Fruit fly (Drosophila melanogaster) whole organism, wandering third instar larva: ENCODE measurements around the gene CG45428.
A peak's percentile ranks its signal among the peaks of the same experiment; 100 is the strongest.

ENCODE experiments used
- CG32264 ChIP-seq: fragments of 200-800 bp; sonication (Bioruptor generic); optimal IDR thresholded peaks from 2 replicates; lab custom pipeline; 2016; ENCODE audit warnings: missing biosample characterization, missing genetic modification characterization
- CG9705 ChIP-seq: fragments of 200-800 bp; sonication (Bioruptor generic); optimal IDR thresholded peaks from 2 replicates; lab custom pipeline; 2018; ENCODE audit warnings: missing biosample characterization, mild to moderate bottlenecking, missing genetic modification characterization
- CrebA ChIP-seq: fragments of 200-800 bp; sonication (Bioruptor generic); optimal IDR thresholded peaks from 2 replicates; lab custom pipeline; 2016; ENCODE audit warnings: missing biosample characterization, mild to moderate bottlenecking, missing genetic modification characterization, borderline replicate concordance
- Dfd ChIP-seq: fragments of >200 bp; optimal IDR thresholded peaks from 2 replicates; lab custom pipeline; 2017; ENCODE audit warnings: missing biosample characterization, missing genetic modification characterization
- Dif ChIP-seq: fragments of 200-275, 200-300 bp; sonication (Bioruptor generic); optimal IDR thresholded peaks from 2 replicates; lab custom pipeline; 2018; ENCODE audit warnings: missing biosample characterization, missing genetic modification characterization; ENCODE audit not compliant: partially characterized antibody
- GATAd ChIP-seq: sonication (Bioruptor generic); optimal IDR thresholded peaks from 2 replicates; lab custom pipeline; 2016; ENCODE audit warnings: missing biosample characterization, missing genetic modification characterization
- Hnf4 ChIP-seq: fragments of 200-800 bp; sonication (Bioruptor generic); optimal IDR thresholded peaks from 2 replicates; lab custom pipeline; 2016; ENCODE audit warnings: missing biosample characterization, mild to moderate bottlenecking, missing genetic modification characterization
- Hr78 ChIP-seq: fragments of >200 bp; optimal IDR thresholded peaks from 2 replicates; lab custom pipeline; 2017; ENCODE audit warnings: missing biosample characterization, missing genetic modification characterization
- Hr83 ChIP-seq: fragments of 200-300 bp; sonication (Bioruptor generic); optimal IDR thresholded peaks from 2 replicates; lab custom pipeline; 2016; ENCODE audit warnings: missing biosample characterization, mild to moderate bottlenecking, missing genetic modification characterization, moderate library complexity; ENCODE audit not compliant: poor library complexity, severe bottlenecking
- Jra ChIP-seq: sonication (Bioruptor generic); optimal IDR thresholded peaks from 2 replicates; lab custom pipeline; 2016; ENCODE audit warnings: missing biosample characterization, missing genetic modification characterization
- Mio ChIP-seq: sonication (Bioruptor generic); optimal IDR thresholded peaks from 2 replicates; lab custom pipeline; 2016; ENCODE audit warnings: missing biosample characterization, missing genetic modification characterization
- Myc ChIP-seq: fragments of >200 bp; optimal IDR thresholded peaks from 2 replicates; lab custom pipeline; 2017
- OdsH ChIP-seq: fragments of 200-800 bp; sonication (Bioruptor generic); optimal IDR thresholded peaks from 2 replicates; lab custom pipeline; 2016; ENCODE audit warnings: missing biosample characterization, mild to moderate bottlenecking, missing genetic modification characterization
- Rel ChIP-seq, 2 experiments: fragments of 200-800 bp; sonication (Bioruptor generic) in 1 of 2; optimal IDR thresholded peaks; 2 replicates in 1 of 2; 3 replicates in 1 of 2; lab custom pipeline; 2016 to 2019; ENCODE audit warnings: mild to moderate bottlenecking in 2 of 2, missing biosample characterization in 2 of 2, missing genetic modification characterization in 2 of 2, moderate library complexity in 1 of 2
- Vsx2 ChIP-seq: fragments of 200-300, 225-300 bp; sonication (Bioruptor generic); optimal IDR thresholded peaks from 2 replicates; lab custom pipeline; 2018; ENCODE audit warnings: missing biosample characterization, missing genetic modification characterization; ENCODE audit not compliant: partially characterized antibody
- brk ChIP-seq: fragments of 200-800 bp; sonication (Bioruptor generic); optimal IDR thresholded peaks from 2 replicates; lab custom pipeline; 2016; ENCODE audit warnings: missing biosample characterization, mild to moderate bottlenecking, missing genetic modification characterization
- dl ChIP-seq, 2 experiments: fragments of 175-275, 200-275 bp in 1 of 2; fragments of 200-275 bp in 1 of 2; sonication (Bioruptor generic); optimal IDR thresholded peaks; lab custom pipeline; 2018; ENCODE audit warnings: mild to moderate bottlenecking in 2 of 2, missing biosample characterization in 2 of 2, missing genetic modification characterization in 2 of 2, moderate library complexity in 2 of 2; ENCODE audit not compliant: partially characterized antibody in 2 of 2, insufficient read depth in 1 of 2
- dmrt93B ChIP-seq: fragments of 200-800 bp; sonication (Bioruptor generic); optimal IDR thresholded peaks from 2 replicates; lab custom pipeline; 2018; ENCODE audit warnings: missing biosample characterization, mild to moderate bottlenecking, missing genetic modification characterization
- dsf ChIP-seq: sonication (Bioruptor generic); optimal IDR thresholded peaks from 2 replicates; lab custom pipeline; 2016; ENCODE audit warnings: missing biosample characterization, missing genetic modification characterization, borderline replicate concordance
- ey ChIP-seq: fragments of 200-800 bp; sonication (Bioruptor generic); optimal IDR thresholded peaks from 2 replicates; lab custom pipeline; 2016; ENCODE audit warnings: missing biosample characterization, missing genetic modification characterization
- foxo ChIP-seq, 2 experiments: fragments of 200-800 bp; sonication (Bioruptor generic); optimal IDR thresholded peaks; 2 replicates in 1 of 2; 3 replicates in 1 of 2; lab custom pipeline; 2016 to 2017; ENCODE audit warnings: missing biosample characterization in 2 of 2, missing genetic modification characterization in 2 of 2
- fru ChIP-seq: fragments of 200-800 bp; sonication (Bioruptor generic); optimal IDR thresholded peaks from 3 replicates; lab custom pipeline; 2016; ENCODE audit warnings: missing biosample characterization, mild to moderate bottlenecking, missing genetic modification characterization
- h ChIP-seq: fragments of 200-800 bp; sonication (Bioruptor generic); optimal IDR thresholded peaks from 3 replicates; lab custom pipeline; 2016; ENCODE audit warnings: missing biosample characterization, mild to moderate bottlenecking, missing genetic modification characterization
- jim ChIP-seq: fragments of 175-275, 200-325 bp; sonication (Bioruptor generic); optimal IDR thresholded peaks from 2 replicates; lab custom pipeline; 2016; ENCODE audit warnings: missing biosample characterization, mild to moderate bottlenecking, missing genetic modification characterization
- lola ChIP-seq: fragments of >200 bp; optimal IDR thresholded peaks from 2 replicates; lab custom pipeline; 2017; ENCODE audit warnings: missing biosample characterization, missing genetic modification characterization
- psq ChIP-seq: fragments of 200-800 bp; sonication (Bioruptor generic); optimal IDR thresholded peaks from 3 replicates; lab custom pipeline; 2017; ENCODE audit warnings: missing biosample characterization, mild to moderate bottlenecking, missing genetic modification characterization, moderate library complexity
- rgr ChIP-seq: fragments of 200-800 bp; sonication (Bioruptor generic); optimal IDR thresholded peaks from 3 replicates; lab custom pipeline; 2016; ENCODE audit warnings: missing biosample characterization, mild to moderate bottlenecking, missing genetic modification characterization
- sage ChIP-seq: fragments of 200-800 bp; sonication (Bioruptor generic); optimal IDR thresholded peaks from 2 replicates; lab custom pipeline; 2016; ENCODE audit warnings: missing biosample characterization, mild to moderate bottlenecking, missing genetic modification characterization
- tai ChIP-seq: sonication (Bioruptor generic); optimal IDR thresholded peaks from 2 replicates; lab custom pipeline; 2016; ENCODE audit warnings: missing biosample characterization, missing genetic modification characterization
- woc ChIP-seq: sonication (Bioruptor generic); optimal IDR thresholded peaks from 2 replicates; lab custom pipeline; 2016; ENCODE audit warnings: missing biosample characterization, mild to moderate bottlenecking, missing genetic modification characterization

Gene CG45428

DNA sequence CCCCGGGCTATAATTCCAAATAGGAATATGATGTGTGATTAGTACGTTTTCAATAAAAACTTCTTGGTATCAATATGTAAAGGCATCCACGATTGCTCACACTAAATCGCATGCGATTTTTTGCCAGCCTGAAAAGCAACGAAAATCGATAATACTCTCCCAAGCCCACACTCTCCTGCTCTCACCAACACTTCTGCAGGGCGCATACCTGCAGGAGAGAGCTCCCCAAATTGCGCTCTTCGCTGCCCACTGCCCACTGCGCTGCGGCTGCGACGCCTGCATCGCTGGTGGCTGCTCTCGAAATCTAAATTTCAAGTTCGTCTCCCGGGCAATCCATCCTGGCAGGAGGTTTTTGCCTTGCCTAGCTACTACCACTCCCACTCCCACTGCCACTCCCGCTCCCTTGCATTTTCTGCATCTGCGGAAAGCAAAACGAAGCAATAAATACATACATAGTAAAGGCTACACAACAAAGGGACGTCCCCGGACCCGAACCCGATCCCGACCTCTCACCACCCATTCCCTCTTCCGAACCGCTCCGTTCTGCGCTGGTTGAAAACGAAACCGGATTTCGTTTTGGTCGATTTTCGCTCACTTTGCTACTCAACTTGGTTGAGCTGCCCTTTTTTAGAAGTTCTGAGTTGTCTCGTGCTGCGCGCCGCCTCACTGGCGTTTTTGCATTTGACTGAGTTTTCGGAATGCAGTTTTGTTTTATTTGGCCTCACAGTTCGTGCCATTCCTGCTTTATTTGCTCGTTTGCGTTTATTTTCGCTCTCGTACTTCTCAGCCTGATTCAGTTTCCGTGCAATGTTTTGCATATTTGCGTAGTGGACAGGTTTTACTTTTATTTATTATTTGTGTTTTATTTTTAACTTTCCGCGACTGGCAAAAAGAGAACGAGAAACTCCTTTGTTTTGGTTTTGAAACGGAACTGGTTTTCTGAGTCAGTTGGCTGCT lies 14.6 kb upstream of the CG45428 start (continued):
- TF ChIP-seq Rel (GFP tag; optimal IDR thresholded peaks at IDR 0.05; lab: Kevin White, UChicago): peak; percentile 91
- peak; percentile 95 for TF ChIP-seq Rel (tag; optimal IDR thresholded peaks at IDR 0.05; lab: Kevin White, UChicago)

DNA sequence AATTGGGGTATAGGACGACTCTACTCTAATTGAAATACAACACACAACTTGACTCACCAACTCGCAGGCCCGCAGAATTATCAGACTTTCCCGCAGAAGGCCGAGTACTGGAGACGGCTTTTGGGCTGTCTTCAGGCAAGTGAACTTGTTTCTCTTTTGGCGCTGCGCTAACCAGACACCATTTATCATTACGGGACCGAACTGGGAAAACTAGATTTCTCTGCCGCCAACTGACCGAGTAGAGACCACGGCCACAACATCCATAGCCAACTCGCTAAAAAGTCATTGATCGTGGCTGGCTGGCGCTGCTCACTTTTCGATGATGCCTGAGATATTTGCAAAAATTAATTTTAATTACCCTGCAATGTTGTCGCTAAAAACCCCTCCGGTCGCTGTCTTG lies 12.1 kb upstream of the CG45428 start:
- TF ChIP-seq CrebA (GFP tag; lab: Kevin White, UChicago) (no peak), dl (GFP tag; optimal IDR thresholded peaks at IDR 0.05; lab: Kevin White, UChicago; ENCODE audit: insufficient read depth in 1 of 2, partially characterized antibody in 2 of 2) (no peak), dmrt93B (GFP tag; lab: Kevin White, UChicago) (no peak), brk (GFP tag; lab: Kevin White, UChicago) (no peak), foxo (GFP tag; optimal IDR thresholded peaks at IDR 0.05; lab: Kevin White, UChicago) (no peak), Rel (GFP tag; optimal IDR thresholded peaks at IDR 0.05; lab: Kevin White, UChicago) (no peak), Rel (tag; optimal IDR thresholded peaks at IDR 0.05; lab: Kevin White, UChicago) (no peak), Mio (GFP tag; lab: Kevin White, UChicago) (no peak), psq (GFP tag; lab: Kevin White, UChicago) (no peak), Hr83 (GFP tag; lab: Kevin White, UChicago) (no peak), Hr78 (GFP tag; lab: Kevin White, UChicago) (no peak), lola (GFP tag; lab: Kevin White, UChicago) (no peak)
- TF ChIP-seq, all 38 proteins: peak for 0

DNA sequence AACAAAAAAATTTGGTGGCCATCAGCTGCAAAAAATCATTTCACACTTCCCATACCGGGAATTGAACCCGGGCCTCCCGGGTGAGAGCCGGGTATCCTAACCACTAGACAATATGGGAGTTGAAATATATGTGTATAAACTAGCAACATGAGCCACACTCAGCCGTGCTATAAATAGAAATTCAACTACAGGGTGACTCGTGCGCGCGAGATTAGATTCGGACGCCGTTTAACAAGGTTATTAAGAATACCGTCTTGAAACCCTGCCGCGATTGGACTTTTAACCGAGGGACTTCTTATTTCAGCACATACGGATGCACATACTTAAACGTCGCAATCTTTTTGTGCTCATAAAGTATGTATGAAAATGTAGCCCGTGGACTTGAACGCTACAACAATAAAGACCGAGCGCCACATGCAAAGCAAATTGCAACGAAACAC lies 10.8 kb upstream of the CG45428 start:
- TF ChIP-seq sage (GFP tag; lab: Kevin White, UChicago) (no peak), Rel (GFP tag; optimal IDR thresholded peaks at IDR 0.05; lab: Kevin White, UChicago) (no peak), Rel (tag; optimal IDR thresholded peaks at IDR 0.05; lab: Kevin White, UChicago) (peak; percentile 35), jim (GFP tag; lab: Kevin White, UChicago) (no peak), dmrt93B (GFP tag; lab: Kevin White, UChicago) (no peak), Dfd (GFP tag; lab: Kevin White, UChicago) (no peak), CrebA (GFP tag; lab: Kevin White, UChicago) (peak; percentile 78), GATAd (GFP tag; lab: Kevin White, UChicago) (no peak), tai (GFP tag; lab: Kevin White, UChicago) (no peak), Myc (lab: Kevin White, UChicago) (no peak), Vsx2 (GFP tag; lab: Kevin White, UChicago) (no peak), dl (GFP tag; optimal IDR thresholded peaks at IDR 0.05; lab: Kevin White, UChicago; ENCODE audit: insufficient read depth in 1 of 2, partially characterized antibody in 2 of 2) (no peak), rgr (GFP tag; lab: Kevin White, UChicago) (peak; percentile 17), OdsH (no peak), dsf (GFP tag; lab: Kevin White, UChicago) (no peak), Hnf4 (GFP tag; lab: Kevin White, UChicago) (peak; percentile 47), woc (no peak), Dif (GFP tag; lab: Kevin White, UChicago) (peak; percentile 14), CG32264 (GFP tag; lab: Kevin White, UChicago) (no peak), CG9705 (GFP tag; lab: Kevin White, UChicago) (no peak), Jra (GFP tag; lab: Kevin White, UChicago) (no peak), foxo (GFP tag; optimal IDR thresholded peaks at IDR 0.05; lab: Kevin White, UChicago) (no peak), ey (GFP tag; lab: Kevin White, UChicago) (no peak), lola (GFP tag; lab: Kevin White, UChicago) (no peak), h (GFP tag; lab: Kevin White, UChicago) (peak; percentile 6), Hr78 (GFP tag; lab: Kevin White, UChicago) (no peak), brk (GFP tag; lab: Kevin White, UChicago) (no peak), fru (GFP tag; lab: Kevin White, UChicago) (no peak), Hr83 (GFP tag; lab: Kevin White, UChicago) (no peak), Mio (GFP tag; lab: Kevin White, UChicago) (no peak)
- TF ChIP-seq, all 38 proteins: peak for 6
